Fruit fly (Drosophila melanogaster) whole organism, wandering third instar larva: ENCODE results near the gene CG32641.

ENCODE experiments used
- Abd-B ChIP-seq: fragments of >200 bp; optimal IDR thresholded peaks from 2 replicates; lab custom pipeline; 2017; ENCODE audit warnings: missing biosample characterization, missing genetic modification characterization
- CG32264 ChIP-seq: fragments of 200-800 bp; sonication (Bioruptor generic); optimal IDR thresholded peaks from 2 replicates; lab custom pipeline; 2016; ENCODE audit warnings: missing biosample characterization, missing genetic modification characterization
- CG9705 ChIP-seq: fragments of 200-800 bp; sonication (Bioruptor generic); optimal IDR thresholded peaks from 2 replicates; lab custom pipeline; 2018; ENCODE audit warnings: missing biosample characterization, mild to moderate bottlenecking, missing genetic modification characterization
- CrebA ChIP-seq: fragments of 200-800 bp; sonication (Bioruptor generic); optimal IDR thresholded peaks from 2 replicates; lab custom pipeline; 2016; ENCODE audit warnings: missing biosample characterization, mild to moderate bottlenecking, missing genetic modification characterization, borderline replicate concordance
- Dfd ChIP-seq: fragments of >200 bp; optimal IDR thresholded peaks from 2 replicates; lab custom pipeline; 2017; ENCODE audit warnings: missing biosample characterization, missing genetic modification characterization
- Dif ChIP-seq: fragments of 200-275, 200-300 bp; sonication (Bioruptor generic); optimal IDR thresholded peaks from 2 replicates; lab custom pipeline; 2018; ENCODE audit warnings: missing biosample characterization, missing genetic modification characterization; ENCODE audit not compliant: partially characterized antibody
- GATAd ChIP-seq: sonication (Bioruptor generic); optimal IDR thresholded peaks from 2 replicates; lab custom pipeline; 2016; ENCODE audit warnings: missing biosample characterization, missing genetic modification characterization
- HLH106 ChIP-seq: fragments of 200-800 bp; optimal IDR thresholded peaks from 3 replicates; lab custom pipeline; 2019; ENCODE audit warnings: missing biosample characterization, mild to moderate bottlenecking, missing genetic modification characterization, moderate library complexity
- Hnf4 ChIP-seq: fragments of 200-800 bp; sonication (Bioruptor generic); optimal IDR thresholded peaks from 2 replicates; lab custom pipeline; 2016; ENCODE audit warnings: missing biosample characterization, mild to moderate bottlenecking, missing genetic modification characterization
- Hr78 ChIP-seq: fragments of >200 bp; optimal IDR thresholded peaks from 2 replicates; lab custom pipeline; 2017; ENCODE audit warnings: missing biosample characterization, missing genetic modification characterization
- Hr83 ChIP-seq: fragments of 200-300 bp; sonication (Bioruptor generic); optimal IDR thresholded peaks from 2 replicates; lab custom pipeline; 2016; ENCODE audit warnings: missing biosample characterization, mild to moderate bottlenecking, missing genetic modification characterization, moderate library complexity; ENCODE audit not compliant: poor library complexity, severe bottlenecking
- Jra ChIP-seq: sonication (Bioruptor generic); optimal IDR thresholded peaks from 2 replicates; lab custom pipeline; 2016; ENCODE audit warnings: missing biosample characterization, missing genetic modification characterization
- Mio ChIP-seq: sonication (Bioruptor generic); optimal IDR thresholded peaks from 2 replicates; lab custom pipeline; 2016; ENCODE audit warnings: missing biosample characterization, missing genetic modification characterization
- Myc ChIP-seq: fragments of >200 bp; optimal IDR thresholded peaks from 2 replicates; lab custom pipeline; 2017
- N ChIP-seq: fragments of >200 bp; optimal IDR thresholded peaks from 2 replicates; lab custom pipeline; 2018; ENCODE audit warnings: missing biosample characterization, missing external identifiers, missing genetic modification characterization
- OdsH ChIP-seq: fragments of 200-800 bp; sonication (Bioruptor generic); optimal IDR thresholded peaks from 2 replicates; lab custom pipeline; 2016; ENCODE audit warnings: missing biosample characterization, mild to moderate bottlenecking, missing genetic modification characterization
- Rel ChIP-seq, 2 experiments: fragments of 200-800 bp; sonication (Bioruptor generic) in 1 of 2; optimal IDR thresholded peaks; 2 replicates in 1 of 2; 3 replicates in 1 of 2; lab custom pipeline; 2016 to 2019; ENCODE audit warnings: mild to moderate bottlenecking in 2 of 2, missing biosample characterization in 2 of 2, missing genetic modification characterization in 2 of 2, moderate library complexity in 1 of 2
- Sp1 ChIP-seq: fragments of 200-800 bp; sonication (Bioruptor generic); optimal IDR thresholded peaks from 3 replicates; lab custom pipeline; 2019; ENCODE audit warnings: missing biosample characterization, mild to moderate bottlenecking, missing genetic modification characterization, moderate library complexity
- Vsx2 ChIP-seq: fragments of 200-300, 225-300 bp; sonication (Bioruptor generic); optimal IDR thresholded peaks from 2 replicates; lab custom pipeline; 2018; ENCODE audit warnings: missing biosample characterization, missing genetic modification characterization; ENCODE audit not compliant: partially characterized antibody
- br ChIP-seq: fragments of 200-800 bp; sonication (Bioruptor generic); optimal IDR thresholded peaks from 2 replicates; lab custom pipeline; 2016; ENCODE audit warnings: missing biosample characterization, missing genetic modification characterization
- brk ChIP-seq: fragments of 200-800 bp; sonication (Bioruptor generic); optimal IDR thresholded peaks from 2 replicates; lab custom pipeline; 2016; ENCODE audit warnings: missing biosample characterization, mild to moderate bottlenecking, missing genetic modification characterization
- dl ChIP-seq, 2 experiments: fragments of 175-275, 200-275 bp in 1 of 2; fragments of 200-275 bp in 1 of 2; sonication (Bioruptor generic); optimal IDR thresholded peaks; lab custom pipeline; 2018; ENCODE audit warnings: mild to moderate bottlenecking in 2 of 2, missing biosample characterization in 2 of 2, missing genetic modification characterization in 2 of 2, moderate library complexity in 2 of 2; ENCODE audit not compliant: partially characterized antibody in 2 of 2, insufficient read depth in 1 of 2
- dmrt93B ChIP-seq: fragments of 200-800 bp; sonication (Bioruptor generic); optimal IDR thresholded peaks from 2 replicates; lab custom pipeline; 2018; ENCODE audit warnings: missing biosample characterization, mild to moderate bottlenecking, missing genetic modification characterization
- dsf ChIP-seq: sonication (Bioruptor generic); optimal IDR thresholded peaks from 2 replicates; lab custom pipeline; 2016; ENCODE audit warnings: missing biosample characterization, missing genetic modification characterization, borderline replicate concordance
- ey ChIP-seq: fragments of 200-800 bp; sonication (Bioruptor generic); optimal IDR thresholded peaks from 2 replicates; lab custom pipeline; 2016; ENCODE audit warnings: missing biosample characterization, missing genetic modification characterization
- foxo ChIP-seq, 2 experiments: fragments of 200-800 bp; sonication (Bioruptor generic); optimal IDR thresholded peaks; 2 replicates in 1 of 2; 3 replicates in 1 of 2; lab custom pipeline; 2016 to 2017; ENCODE audit warnings: missing biosample characterization in 2 of 2, missing genetic modification characterization in 2 of 2
- fru ChIP-seq: fragments of 200-800 bp; sonication (Bioruptor generic); optimal IDR thresholded peaks from 3 replicates; lab custom pipeline; 2016; ENCODE audit warnings: missing biosample characterization, mild to moderate bottlenecking, missing genetic modification characterization
- h ChIP-seq: fragments of 200-800 bp; sonication (Bioruptor generic); optimal IDR thresholded peaks from 3 replicates; lab custom pipeline; 2016; ENCODE audit warnings: missing biosample characterization, mild to moderate bottlenecking, missing genetic modification characterization
- jim ChIP-seq: fragments of 175-275, 200-325 bp; sonication (Bioruptor generic); optimal IDR thresholded peaks from 2 replicates; lab custom pipeline; 2016; ENCODE audit warnings: missing biosample characterization, mild to moderate bottlenecking, missing genetic modification characterization
- lola ChIP-seq: fragments of >200 bp; optimal IDR thresholded peaks from 2 replicates; lab custom pipeline; 2017; ENCODE audit warnings: missing biosample characterization, missing genetic modification characterization
- pan ChIP-seq: fragments of >200 bp; optimal IDR thresholded peaks from 2 replicates; lab custom pipeline; 2017
- psq ChIP-seq: fragments of 200-800 bp; sonication (Bioruptor generic); optimal IDR thresholded peaks from 3 replicates; lab custom pipeline; 2017; ENCODE audit warnings: missing biosample characterization, mild to moderate bottlenecking, missing genetic modification characterization, moderate library complexity
- rgr ChIP-seq: fragments of 200-800 bp; sonication (Bioruptor generic); optimal IDR thresholded peaks from 3 replicates; lab custom pipeline; 2016; ENCODE audit warnings: missing biosample characterization, mild to moderate bottlenecking, missing genetic modification characterization
- sage ChIP-seq: fragments of 200-800 bp; sonication (Bioruptor generic); optimal IDR thresholded peaks from 2 replicates; lab custom pipeline; 2016; ENCODE audit warnings: missing biosample characterization, mild to moderate bottlenecking, missing genetic modification characterization
- sv ChIP-seq: fragments of 200-800 bp; sonication (Bioruptor generic); optimal IDR thresholded peaks from 3 replicates; lab custom pipeline; 2016; ENCODE audit warnings: missing biosample characterization, missing genetic modification characterization
- tai ChIP-seq: sonication (Bioruptor generic); optimal IDR thresholded peaks from 2 replicates; lab custom pipeline; 2016; ENCODE audit warnings: missing biosample characterization, missing genetic modification characterization
- usp ChIP-seq: fragments of >200 bp; optimal IDR thresholded peaks from 2 replicates; lab custom pipeline; 2017; ENCODE audit warnings: missing biosample characterization, missing genetic modification characterization
- woc ChIP-seq: sonication (Bioruptor generic); optimal IDR thresholded peaks from 2 replicates; lab custom pipeline; 2016; ENCODE audit warnings: missing biosample characterization, mild to moderate bottlenecking, missing genetic modification characterization

CG32641 gene

DNA sequence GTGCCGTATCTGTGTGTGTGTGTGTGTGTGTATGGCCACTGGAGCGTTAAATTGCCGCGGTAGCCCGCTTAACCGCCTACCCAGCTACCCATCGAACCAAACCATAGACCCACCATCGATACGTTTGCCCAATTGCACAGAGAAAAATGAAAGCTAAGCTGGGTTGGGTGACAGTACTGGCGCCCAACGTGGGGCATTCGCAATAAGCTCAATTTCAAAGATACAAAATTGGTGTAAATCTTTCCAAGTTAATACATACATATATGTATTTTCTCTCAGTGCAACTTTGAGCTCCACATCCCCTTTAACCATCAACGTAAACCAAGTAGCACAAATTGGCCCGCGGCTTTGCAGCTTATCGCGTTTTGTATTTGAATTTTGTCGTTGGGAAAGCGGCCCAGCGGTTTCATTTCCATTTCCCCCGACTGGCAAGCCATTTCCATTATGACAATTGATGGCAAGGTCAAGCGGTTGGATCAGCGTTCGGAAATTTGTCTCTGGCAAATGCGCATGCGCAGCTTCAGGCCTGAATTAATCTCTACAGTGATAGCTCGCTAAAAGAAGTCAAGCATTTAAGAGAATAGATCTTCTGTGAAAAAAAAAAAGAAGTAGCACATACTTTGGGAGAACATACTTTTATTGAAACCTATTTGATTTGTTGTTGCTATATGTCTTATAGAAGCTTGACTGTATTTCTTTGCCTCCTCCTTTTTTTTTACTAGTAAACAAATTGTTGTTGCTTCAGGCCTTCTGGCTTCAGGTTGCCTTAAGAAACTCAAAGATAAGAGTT, 48.3 kb downstream of the CG32641 start:
- TF ChIP-seq N (GFP tag; lab: Kevin White, UChicago) = no peak
- TF ChIP-seq sv = peak; percentile 78
- peak in 1 of 2 experiments; percentile 23 for TF ChIP-seq foxo (GFP tag; optimal IDR thresholded peaks at IDR 0.05; lab: Kevin White, UChicago)

DNA sequence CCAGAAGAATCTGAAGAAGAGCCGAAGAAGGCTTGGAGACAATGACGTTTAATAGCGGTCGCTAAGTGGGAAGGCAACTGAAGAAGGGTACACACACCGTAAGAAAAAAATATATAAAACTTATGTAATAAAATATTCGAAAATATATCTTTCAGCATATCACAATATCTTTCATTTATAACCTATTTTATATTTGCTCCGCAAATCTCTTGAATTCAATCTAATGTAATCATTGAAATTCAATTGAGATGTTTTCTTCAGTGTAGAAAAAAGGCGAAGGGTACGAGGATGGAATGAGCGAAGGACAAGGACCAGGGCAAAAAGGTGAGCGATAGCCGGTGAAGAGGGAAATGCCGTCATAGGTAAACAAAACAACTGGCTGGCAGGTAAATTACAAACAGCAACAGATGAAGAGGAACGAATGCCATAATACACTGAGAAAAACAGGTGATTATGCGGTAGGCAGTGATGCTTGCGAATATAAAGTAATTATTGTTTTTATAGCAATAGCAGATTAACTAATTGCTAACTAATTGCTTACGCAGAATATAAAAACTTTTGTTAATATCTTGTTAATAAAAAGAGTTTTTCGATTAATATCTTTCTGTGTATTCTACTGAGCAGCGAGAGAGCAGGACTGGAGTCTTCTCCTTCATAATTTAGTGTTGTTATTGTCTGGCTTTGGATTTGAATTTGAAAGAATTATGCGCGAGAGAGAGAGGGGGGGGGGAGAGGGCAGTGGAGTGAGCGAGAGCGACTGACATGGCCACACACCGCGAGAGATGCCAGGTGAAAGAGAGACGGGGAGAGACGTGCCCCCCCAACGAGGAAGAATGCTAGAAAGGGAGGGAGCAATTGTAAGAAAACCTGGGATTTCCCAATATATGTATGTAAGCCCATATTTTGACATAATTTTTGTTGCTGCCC, 49.8 kb downstream of the CG32641 start:
- peak; percentile 81 for TF ChIP-seq rgr (GFP tag; lab: Kevin White, UChicago)
- peak; percentile 35 for TF ChIP-seq sage (GFP tag; lab: Kevin White, UChicago)
- TF ChIP-seq h (GFP tag; lab: Kevin White, UChicago) = peak; percentile 90
- no peak for TF ChIP-seq dl (GFP tag; optimal IDR thresholded peaks at IDR 0.05; lab: Kevin White, UChicago; ENCODE audit: insufficient read depth in 1 of 2, partially characterized antibody in 2 of 2)
- TF ChIP-seq dsf (GFP tag; lab: Kevin White, UChicago) = no peak
- no peak for TF ChIP-seq Dif
- TF ChIP-seq lola (GFP tag; lab: Kevin White, UChicago) = no peak
- no peak for TF ChIP-seq Abd-B (GFP tag; lab: Kevin White, UChicago)
- no peak for TF ChIP-seq Vsx2 (GFP tag; lab: Kevin White, UChicago)
- peak; percentile 14 for TF ChIP-seq GATAd (GFP tag; lab: Kevin White, UChicago)
- TF ChIP-seq br = peak; percentile 74
- TF ChIP-seq Myc = no peak
- no peak for TF ChIP-seq Mio (GFP tag; lab: Kevin White, UChicago)
- TF ChIP-seq brk = peak; percentile 70
- peak in 1 of 2 experiments; percentile 89 for TF ChIP-seq foxo (GFP tag; optimal IDR thresholded peaks at IDR 0.05; lab: Kevin White, UChicago)
- peak; percentile 68 for TF ChIP-seq CG9705 (GFP tag; lab: Kevin White, UChicago)
- peak; percentile 65 for TF ChIP-seq tai (GFP tag; lab: Kevin White, UChicago)
- no peak for TF ChIP-seq pan
- TF ChIP-seq fru (GFP tag; lab: Kevin White, UChicago) = peak; percentile 91
- TF ChIP-seq OdsH (GFP tag; lab: Kevin White, UChicago) = peak; percentile 84
- no peak for TF ChIP-seq jim
- peak; percentile 81 for TF ChIP-seq woc (GFP tag; lab: Kevin White, UChicago)
- no peak for TF ChIP-seq N (GFP tag; lab: Kevin White, UChicago)
- peak; percentile 82 for TF ChIP-seq dmrt93B (GFP tag; lab: Kevin White, UChicago)
- TF ChIP-seq Hr83 (GFP tag; lab: Kevin White, UChicago) = peak; percentile 5
- peak; percentile 45 for TF ChIP-seq CrebA
- no peak for TF ChIP-seq Hr78 (GFP tag; lab: Kevin White, UChicago)
- TF ChIP-seq usp (GFP tag; lab: Kevin White, UChicago) = no peak
- TF ChIP-seq Hnf4 (GFP tag; lab: Kevin White, UChicago) = peak; percentile 73
- TF ChIP-seq CG32264 (GFP tag; lab: Kevin White, UChicago) = peak; percentile 37
- TF ChIP-seq ey = peak; percentile 85
- peak; percentile 90 for TF ChIP-seq HLH106 (tag; lab: Kevin White, UChicago)
- no peak for TF ChIP-seq Dfd (GFP tag; lab: Kevin White, UChicago)
- TF ChIP-seq psq = peak; percentile 96
- peak; percentile 95 for TF ChIP-seq Sp1 (GFP tag; lab: Kevin White, UChicago)
- peak; percentile 88 for TF ChIP-seq sv
- peak; percentile 62 for TF ChIP-seq Jra (GFP tag; lab: Kevin White, UChicago)
- TF ChIP-seq Rel (GFP tag; optimal IDR thresholded peaks at IDR 0.05; lab: Kevin White, UChicago) = peak; percentile 17
- peak; percentile 71 for TF ChIP-seq Rel (tag; optimal IDR thresholded peaks at IDR 0.05; lab: Kevin White, UChicago)
- TF ChIP-seq, all 38 proteins: peak for 24
